Worm (Caenorhabditis elegans) whole organism, late embryonic: ENCODE measurements around the gene acr-12.

ENCODE experiments used
- K09A11.1 ChIP-seq: sonication (generic microtip); optimal IDR thresholded peaks from 2 replicates; lab custom pipeline; 2017; ENCODE audit warnings: antibody characterized with exemption, mild to moderate bottlenecking, missing genetic modification characterization, missing compliant biosample characterization; ENCODE audit not compliant: insufficient read depth
- ama-1 ChIP-seq: fragments of 150-350 bp; optimal IDR thresholded peaks from 2 replicates; lab custom pipeline; 2014
- ceh-14 ChIP-seq: sonication (generic microtip); optimal IDR thresholded peaks from 2 replicates; lab custom pipeline; 2016; ENCODE audit warnings: missing genotype, missing genetic modification characterization, missing compliant biosample characterization
- ceh-19 ChIP-seq: fragments of 200-800 bp; sonication (Bioruptor generic); optimal IDR thresholded peaks from 2 replicates; lab custom pipeline; 2018; ENCODE audit warnings: mild to moderate bottlenecking, missing genetic modification characterization, missing compliant biosample characterization
- hlh-30 ChIP-seq: sonication (generic microtip); optimal IDR thresholded peaks from 2 replicates; lab custom pipeline; 2017; ENCODE audit warnings: antibody characterized with exemption, missing genetic modification characterization, missing compliant biosample characterization; ENCODE audit not compliant: insufficient read depth
- nfya-1 ChIP-seq: sonication (generic microtip); optimal IDR thresholded peaks from 2 replicates; lab custom pipeline; 2017; ENCODE audit warnings: missing genetic modification characterization, mild to moderate bottlenecking, missing compliant biosample characterization, antibody characterized with exemption, moderate library complexity
- nhr-11 ChIP-seq: fragments of 150-350 bp; optimal IDR thresholded peaks from 2 replicates; lab custom pipeline; 2014; ENCODE audit warnings: missing biosample characterization, missing genetic modification characterization
- tbx-2 ChIP-seq: sonication (generic microtip); optimal IDR thresholded peaks from 2 replicates; lab custom pipeline; 2016; ENCODE audit warnings: missing genetic modification characterization, missing compliant biosample characterization
- tbx-7 ChIP-seq: sonication (generic microtip); optimal IDR thresholded peaks from 2 replicates; lab custom pipeline; 2016; ENCODE audit warnings: missing genotype, missing genetic modification characterization, missing compliant biosample characterization

DNA sequence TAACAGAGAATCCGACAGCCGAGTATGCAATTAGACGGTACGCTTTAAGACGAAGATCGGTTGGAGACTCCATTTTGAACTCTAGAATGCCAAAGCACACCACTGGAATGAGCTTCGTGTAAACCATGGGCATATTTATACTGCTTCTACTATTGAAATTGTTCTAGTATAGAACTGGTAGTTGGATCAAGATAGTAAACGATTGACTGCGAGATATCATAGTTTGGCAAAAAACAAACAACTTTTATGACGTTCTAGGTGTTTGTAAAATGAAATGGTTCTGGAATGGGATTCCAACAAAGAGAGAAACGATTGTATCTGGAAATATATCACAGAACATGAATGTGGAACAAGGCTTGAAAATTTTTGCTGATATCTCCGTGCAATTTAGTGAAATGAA, 21.7 kb upstream of the acr-12 start, which contains the start of gene col-185:
- no peak for TF ChIP-seq tbx-2
- no peak for TF ChIP-seq ceh-19
- TF ChIP-seq hlh-30 (tag; lab: Kevin White, UChicago): no peak
- no peak for TF ChIP-seq nfya-1 (tag; lab: Kevin White, UChicago)
- TF ChIP-seq K09A11.1 (tag; lab: Kevin White, UChicago): no peak
- no peak for TF ChIP-seq ama-1 (lab: Kevin White, UChicago)
- TF ChIP-seq nhr-11: no peak
- no peak for TF ChIP-seq ceh-14
- no peak for TF ChIP-seq tbx-7 (tag; lab: Kevin White, UChicago)
